Worm (Caenorhabditis elegans) whole organism, late embryonic: Measurements from ENCODE around the gene jip-1.

Source experiments
- dmd-4 ChIP-seq: sonication (generic microtip); optimal IDR thresholded peaks from 2 replicates; lab custom pipeline; 2016; ENCODE audit warnings: borderline replicate concordance, missing genetic modification characterization, missing compliant biosample characterization
- hlh-15 ChIP-seq: sonication (generic microtip); optimal IDR thresholded peaks from 2 replicates; lab custom pipeline; 2016; ENCODE audit warnings: missing genetic modification characterization, missing compliant biosample characterization
- nfya-1 ChIP-seq: sonication (generic microtip); optimal IDR thresholded peaks from 2 replicates; lab custom pipeline; 2017; ENCODE audit warnings: missing genetic modification characterization, mild to moderate bottlenecking, missing compliant biosample characterization, antibody characterized with exemption, moderate library complexity

DNA sequence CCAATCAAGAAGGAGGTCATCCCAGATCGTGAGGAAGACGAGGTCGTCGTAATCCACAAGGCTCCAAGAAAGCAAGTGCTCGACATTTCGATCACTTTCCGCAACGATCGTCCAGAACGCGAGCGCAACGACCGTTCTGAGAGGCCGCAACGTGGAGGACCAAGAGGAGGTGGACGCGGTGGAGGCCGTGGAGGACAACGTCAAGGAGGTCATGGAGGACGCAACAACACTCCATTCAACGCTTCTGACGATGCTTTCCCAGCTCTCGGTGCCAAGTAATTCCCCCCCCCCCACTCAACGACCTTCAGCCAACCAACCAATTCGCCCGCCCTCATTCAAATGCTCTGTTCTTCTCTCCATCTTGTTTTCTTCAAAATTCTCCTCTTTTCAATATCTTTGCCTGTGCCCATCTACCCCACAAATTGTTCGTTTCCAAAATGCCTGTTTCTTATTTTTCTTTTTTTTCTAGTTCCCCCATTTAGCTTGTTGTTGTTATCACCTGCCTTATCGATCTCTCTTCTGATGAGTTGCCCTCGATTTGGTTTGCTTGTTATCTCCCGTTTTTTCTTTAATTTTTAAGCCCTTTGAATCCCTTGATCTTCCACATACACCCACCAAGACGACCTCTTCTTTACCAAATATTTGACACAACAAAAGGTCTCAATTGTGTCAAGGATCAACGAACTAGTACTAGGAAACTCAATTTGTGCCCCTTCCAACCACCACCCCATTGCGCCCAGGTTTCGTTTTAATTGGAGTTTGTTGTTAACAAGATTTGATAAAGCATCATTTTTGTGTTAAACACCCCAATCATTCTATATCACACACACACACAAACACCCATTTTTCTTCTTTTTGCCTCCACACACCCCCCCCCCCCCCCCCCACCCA, 4.3 kb upstream of the jip-1 start:
- TF ChIP-seq dmd-4 (tag; lab: Kevin White, UChicago) (no peak), nfya-1 (tag; lab: Kevin White, UChicago) (no peak), hlh-15 (tag; lab: Kevin White, UChicago) (no peak)
